Fruit fly (Drosophila melanogaster): Measurements from ENCODE around the gene CG3552.

CG3552 gene

dm6 chr3L:9476829-9477228 is 20.7 kb downstream of the CG3552 start, which contains the start of the genes Uch-L5 and Jarid2 (continued):
- peak; percentile 51 for TF ChIP-seq pho (GFP tag; optimal IDR thresholded peaks at IDR 0.05)
- TF ChIP-seq CG15696 (tag; optimal IDR thresholded peaks at IDR 0.05) = no peak
- no peak for TF ChIP-seq CG11560 (tag; IDR thresholded peaks at IDR 0.05)
- TF ChIP-seq CG13894 (tag; optimal IDR thresholded peaks at IDR 0.05) = no peak
- peak; percentile 85 for TF ChIP-seq CG15514 (GFP tag; optimal IDR thresholded peaks at IDR 0.05)
- TF ChIP-seq CG31441 (GFP tag; IDR thresholded peaks at IDR 0.05) = no peak
- TF ChIP-seq CG11398 (GFP tag; optimal IDR thresholded peaks at IDR 0.05) = peak; percentile 63
- no peak for TF ChIP-seq CG18262 (tag; optimal IDR thresholded peaks at IDR 0.05)
- TF ChIP-seq wdn (GFP tag; IDR thresholded peaks at IDR 0.05) = peak; percentile 47; the same call in 1 of the 2 replicates
- peak; percentile 55 for TF ChIP-seq ems (GFP tag; optimal IDR thresholded peaks at IDR 0.05)
- no peak for TF ChIP-seq wor (GFP tag; IDR thresholded peaks at IDR 0.05)
- TF ChIP-seq CG34376 (GFP tag; optimal IDR thresholded peaks at IDR 0.05) = peak; percentile 42
- TF ChIP-seq wek (GFP tag; optimal IDR thresholded peaks at IDR 0.05) = peak; percentile 49
- no peak for TF ChIP-seq dimm (GFP tag; IDR thresholded peaks at IDR 0.05)
- peak; percentile 72 for TF ChIP-seq CG7987 (GFP tag; optimal IDR thresholded peaks at IDR 0.05)
- peak; percentile 88 for TF ChIP-seq sens (GFP tag)
- no peak for TF ChIP-seq ssp (GFP tag; IDR thresholded peaks at IDR 0.05)
- TF ChIP-seq Ada2b (GFP tag; IDR thresholded peaks at IDR 0.05) = no peak
- TF ChIP-seq chm (GFP tag; IDR thresholded peaks at IDR 0.05) = 0 out of 2 replicates have a peak, but pooled peaks have one; percentile 41
- no peak for TF ChIP-seq lov (optimal IDR thresholded peaks at IDR 0.05)
- no peak for TF ChIP-seq lov (GFP tag; IDR thresholded peaks at IDR 0.05)
- peak; percentile 70; the same call in 2 of the 3 replicates for TF ChIP-seq CG11456 (GFP tag; IDR thresholded peaks at IDR 0.05)
- no peak for TF ChIP-seq CG15269 (tag; optimal IDR thresholded peaks at IDR 0.05)
- no peak for TF ChIP-seq Gsc (GFP tag; IDR thresholded peaks at IDR 0.05)
- TF ChIP-seq CrebB (tag; optimal IDR thresholded peaks at IDR 0.05) = peak; percentile 58
- peak; percentile 27 for TF ChIP-seq nerfin-1 (tag; optimal IDR thresholded peaks at IDR 0.05)
- no peak for TF ChIP-seq so (GFP tag; IDR thresholded peaks at IDR 0.05)
- TF ChIP-seq zf30C (GFP tag; optimal IDR thresholded peaks at IDR 0.05) = no peak
- no peak for TF ChIP-seq CG17568 (GFP tag; optimal IDR thresholded peaks at IDR 0.05)
- TF ChIP-seq dmrt11E (tag; optimal IDR thresholded peaks at IDR 0.05) = no peak
- peak; percentile 5 for TF ChIP-seq eyg (GFP tag; optimal IDR thresholded peaks at IDR 0.05)
- peak; percentile 46 for TF ChIP-seq CG1647 (GFP tag; optimal IDR thresholded peaks at IDR 0.05)
- TF ChIP-seq sd (tag; optimal IDR thresholded peaks at IDR 0.05) = no peak
- no peak for TF ChIP-seq tio (GFP tag; optimal IDR thresholded peaks at IDR 0.05)
- TF ChIP-seq CG4820 (GFP tag; optimal IDR thresholded peaks at IDR 0.05) = peak; percentile 19
- TF ChIP-seq HLH3B (GFP tag; IDR thresholded peaks at IDR 0.05) = no peak
- TF ChIP-seq CG7357 (GFP tag; IDR thresholded peaks at IDR 0.05) = no peak
- peak; percentile 58 for TF ChIP-seq CG2120 (GFP tag; optimal IDR thresholded peaks at IDR 0.05)
- no peak for TF ChIP-seq Usf (GFP tag; optimal IDR thresholded peaks at IDR 0.05)
- no peak for TF ChIP-seq gsb (GFP tag; IDR thresholded peaks at IDR 0.05)
- TF ChIP-seq abd-A (tag; optimal IDR thresholded peaks at IDR 0.05) = no peak
- peak; percentile 48 for TF ChIP-seq Nf-YB (GFP tag; optimal IDR thresholded peaks at IDR 0.05)
- TF ChIP-seq Dp (GFP tag; optimal IDR thresholded peaks at IDR 0.05) = peak; percentile 62
- no peak for TF ChIP-seq tgo (GFP tag; IDR thresholded peaks at IDR 0.05)
- TF ChIP-seq CG1832 (GFP tag; optimal IDR thresholded peaks at IDR 0.05) = no peak
- TF ChIP-seq Drgx (GFP tag; IDR thresholded peaks at IDR 0.05) = peak; percentile 31; the same call in 1 of the 2 replicates
- peak; percentile 38 for TF ChIP-seq B-H2 (GFP tag; optimal IDR thresholded peaks at IDR 0.05)
- no peak for TF ChIP-seq D19A (tag; optimal IDR thresholded peaks at IDR 0.05)
- no peak for TF ChIP-seq Jarid2 (GFP tag; optimal IDR thresholded peaks at IDR 0.05)
- peak; percentile 98 for TF ChIP-seq YL-1 (GFP tag; optimal IDR thresholded peaks at IDR 0.05)
- TF ChIP-seq Doc2 (GFP tag; IDR thresholded peaks at IDR 0.05) = no peak
- TF ChIP-seq kay (GFP tag; optimal IDR thresholded peaks at IDR 0.05) = peak; percentile 51

Measured in whole organism, embryonic.